Worm (Caenorhabditis elegans): Measurements from ENCODE around the gene srsx-13.

DNA sequence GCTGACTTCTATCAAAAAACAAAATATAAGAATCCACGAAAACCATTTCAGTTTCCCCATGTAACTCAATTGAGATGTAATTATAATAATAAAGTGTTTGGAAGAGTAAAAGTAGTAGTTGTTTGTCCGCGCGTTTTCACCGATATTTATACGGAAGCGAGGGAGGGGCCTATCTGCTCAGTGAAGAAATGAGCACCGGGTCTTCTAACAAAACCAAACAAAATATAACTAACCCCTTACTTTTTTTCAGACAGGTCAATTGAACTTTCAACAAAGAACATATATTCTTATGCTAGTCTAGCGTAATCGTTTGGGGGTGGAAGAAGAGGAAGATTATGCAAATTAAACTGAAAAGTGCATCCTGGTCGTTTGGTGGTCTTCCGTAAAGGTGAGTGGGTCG lies 12.2 kb upstream of the srsx-13 start, which contains the start of gene ncx-9:
- no peak for TF ChIP-seq fos-1 (tag; optimal IDR thresholded peaks at IDR 0.05)
- TF ChIP-seq ceh-82 (tag; optimal IDR thresholded peaks at IDR 0.05) = no peak
- no peak for TF ChIP-seq pqm-1 (tag; optimal IDR thresholded peaks at IDR 0.05)
- TF ChIP-seq unc-62 (GFP tag; optimal IDR thresholded peaks at IDR 0.05) = no peak
- TF ChIP-seq sea-2 (GFP tag; optimal IDR thresholded peaks at IDR 0.05) = no peak
- TF ChIP-seq ZK546.5 (tag; optimal IDR thresholded peaks at IDR 0.05) = no peak

Measured in whole organism, L3 larva.